Fruit fly (Drosophila melanogaster) whole organism, pupa: Measurements from ENCODE around the gene CG11842.
A peak's percentile ranks its signal among the peaks of the same experiment; 100 is the strongest.

Source experiments
- CG10348 ChIP-seq: fragments of 200-800 bp; sonication (Bioruptor generic); IDR thresholded peaks from 2 replicates; pipeline ENCODE4 v1.3.6; 2022; ENCODE audit warnings: missing biosample characterization, missing genetic modification characterization
- CG12605 ChIP-seq: fragments of 200-800 bp; sonication (Bioruptor generic); IDR thresholded peaks from 2 replicates; pipeline ENCODE4 v1.3.6; 2022; ENCODE audit warnings: missing biosample characterization, missing genetic modification characterization
- CG13204 ChIP-seq: fragments of 200-800 bp; sonication (Bioruptor generic); optimal IDR thresholded peaks from 2 replicates; lab custom pipeline; 2018; ENCODE audit warnings: missing biosample characterization, mild to moderate bottlenecking, missing genetic modification characterization, moderate library complexity
- CG14655 ChIP-seq: fragments of 200-800 bp; sonication (Bioruptor generic); optimal IDR thresholded peaks from 3 replicates; lab custom pipeline; 2017; ENCODE audit warnings: mild to moderate bottlenecking, missing biosample characterization, missing genetic modification reagents, missing genetic modification characterization
- CG15710 ChIP-seq: fragments of 200-800 bp; sonication (Bioruptor generic); optimal IDR thresholded peaks from 2 replicates; lab custom pipeline; 2018; ENCODE audit warnings: missing biosample characterization, mild to moderate bottlenecking, missing genetic modification characterization, moderate library complexity
- CG17806 ChIP-seq: fragments of 200-800 bp; sonication (Bioruptor generic); optimal IDR thresholded peaks from 2 replicates; lab custom pipeline; 2018; ENCODE audit warnings: missing biosample characterization, mild to moderate bottlenecking, missing genetic modification characterization, moderate library complexity
- CG32121 ChIP-seq: fragments of 200-800 bp; sonication (Bioruptor generic); IDR thresholded peaks from 2 replicates; pipeline ENCODE4 v1.3.6; 2022; ENCODE audit warnings: missing biosample characterization, missing genetic modification characterization
- CG34367 ChIP-seq: fragments of 200-800 bp; sonication (Bioruptor generic); optimal IDR thresholded peaks from 2 replicates; lab custom pipeline; 2018; ENCODE audit warnings: missing biosample characterization, mild to moderate bottlenecking, missing genetic modification characterization
- CG4496 ChIP-seq: fragments of 200-800 bp; sonication (Bioruptor generic); IDR thresholded peaks from 3 replicates; pipeline ENCODE4 v1.3.6; 2022; ENCODE audit warnings: missing biosample characterization, missing genetic modification characterization
- CG8159 ChIP-seq: fragments of 200-800 bp; sonication (Bioruptor generic); optimal IDR thresholded peaks from 3 replicates; lab custom pipeline; 2018; ENCODE audit warnings: missing biosample characterization, mild to moderate bottlenecking, missing genetic modification characterization, moderate library complexity
- CG8301 ChIP-seq: fragments of 200-800 bp; sonication (Bioruptor generic); optimal IDR thresholded peaks from 2 replicates; lab custom pipeline; 2018; ENCODE audit warnings: missing biosample characterization, mild to moderate bottlenecking, missing genetic modification characterization
- CG9948 ChIP-seq: fragments of 200-800 bp; sonication (Bioruptor generic); optimal IDR thresholded peaks from 2 replicates; lab custom pipeline; 2018; ENCODE audit warnings: missing biosample characterization, mild to moderate bottlenecking, missing genetic modification characterization, moderate library complexity
- D1 ChIP-seq: fragments of 200-800 bp; sonication (Bioruptor generic); optimal IDR thresholded peaks from 2 replicates; lab custom pipeline; 2018; ENCODE audit warnings: missing biosample characterization, mild to moderate bottlenecking, missing genetic modification characterization, moderate library complexity
- EcR ChIP-seq: fragments of 200-800 bp; sonication (Bioruptor generic); optimal IDR thresholded peaks from 3 replicates; lab custom pipeline; 2019; ENCODE audit warnings: missing biosample characterization, missing genetic modification characterization, mild to moderate bottlenecking, moderate library complexity, missing genetic modification reagents
- Ets98B ChIP-seq: fragments of 200-800 bp; sonication (Bioruptor generic); IDR thresholded peaks from 2 replicates; pipeline ENCODE4 v1.3.6; 2022; ENCODE audit warnings: missing biosample characterization, missing genetic modification characterization
- Pif1A ChIP-seq: fragments of 200-800 bp; sonication (Bioruptor generic); optimal IDR thresholded peaks from 3 replicates; lab custom pipeline; 2016; ENCODE audit warnings: missing biosample characterization, missing genetic modification characterization
- Pif1B ChIP-seq: fragments of 200-800 bp; sonication (Bioruptor generic); optimal IDR thresholded peaks from 3 replicates; lab custom pipeline; 2016; ENCODE audit warnings: missing biosample characterization, missing genetic modification characterization
- Snoo ChIP-seq: fragments of 200-800 bp; sonication (Bioruptor generic); optimal IDR thresholded peaks from 3 replicates; lab custom pipeline; 2017; ENCODE audit warnings: missing biosample characterization, mild to moderate bottlenecking, missing genetic modification characterization, inconsistent platforms
- fd96Ca ChIP-seq: fragments of 200-800 bp; sonication (Bioruptor generic); IDR thresholded peaks from 3 replicates; pipeline ENCODE4 v1.3.6; 2022; ENCODE audit warnings: missing biosample characterization, missing genetic modification characterization
- gl ChIP-seq: fragments of 200-800 bp; sonication (Bioruptor generic); optimal IDR thresholded peaks from 2 replicates; lab custom pipeline; 2018; ENCODE audit warnings: missing biosample characterization, mild to moderate bottlenecking, missing genetic modification characterization
- rn ChIP-seq: fragments of 200-800 bp; sonication (Bioruptor generic); IDR thresholded peaks from 2 replicates; pipeline ENCODE4 v1.3.6; 2022; ENCODE audit warnings: missing biosample characterization, missing genetic modification characterization

CG11842 gene

dm6 chr3R:29063921-29064460 lies 11.5 kb downstream of the CG11842 start:
- TF ChIP-seq CG14655 (no peak), EcR (GFP tag; lab: Kevin White, UChicago) (peak; percentile 96)

dm6 chr3R:29064682-29065100 lies 12.2 kb downstream of the CG11842 start:
- peak; percentile 37 for TF ChIP-seq CG8301 (tag; lab: Kevin White, UChicago)
- TF ChIP-seq EcR (GFP tag; lab: Kevin White, UChicago): peak; percentile 79
- peak; percentile 29 for TF ChIP-seq CG15710 (tag; lab: Kevin White, UChicago)
- no peak for TF ChIP-seq fd96Ca (GFP tag; lab: Robert Waterston, UW)
- TF ChIP-seq gl (tag; lab: Kevin White, UChicago): no peak
- TF ChIP-seq CG32121 (GFP tag; lab: Robert Waterston, UW): no peak
- TF ChIP-seq CG14655: peak; percentile 61
- TF ChIP-seq Snoo (tag; lab: Kevin White, UChicago): peak; percentile 27
- no peak for TF ChIP-seq CG12605 (GFP tag; lab: Robert Waterston, UW)
- TF ChIP-seq Pif1B (GFP tag; lab: Kevin White, UChicago): peak; percentile 29
- no peak for TF ChIP-seq CG4496 (GFP tag; lab: Robert Waterston, UW)
- TF ChIP-seq Ets98B (GFP tag; lab: Robert Waterston, UW): no peak
- no peak for TF ChIP-seq D1 (tag; lab: Kevin White, UChicago)
- TF ChIP-seq CG17806 (tag; lab: Kevin White, UChicago): peak; percentile 40
- TF ChIP-seq CG34367 (tag; lab: Kevin White, UChicago): no peak
- TF ChIP-seq CG13204 (GFP tag; lab: Kevin White, UChicago): peak; percentile 5
- no peak for TF ChIP-seq CG10348 (GFP tag; lab: Robert Waterston, UW)
- no peak for TF ChIP-seq rn
- peak; percentile 52 for TF ChIP-seq Pif1A (GFP tag; lab: Kevin White, UChicago)
- TF ChIP-seq CG9948 (tag; lab: Kevin White, UChicago): peak; percentile 18
- TF ChIP-seq CG8159 (tag; lab: Kevin White, UChicago): peak; percentile 30

- TF ChIP-seq Snoo (tag; lab: Kevin White, UChicago): no peak
Measured at dm6 chr3R:29066285-29066684, 13.8 kb downstream of the CG11842 start.

dm6 chr3R:29067091-29067490 lies 14.6 kb downstream of the CG11842 start:
- no peak for TF ChIP-seq rn
- TF ChIP-seq CG17806 (tag; lab: Kevin White, UChicago): no peak
- no peak for TF ChIP-seq Ets98B (GFP tag; lab: Robert Waterston, UW)
- TF ChIP-seq EcR (GFP tag; lab: Kevin White, UChicago): no peak
- no peak for TF ChIP-seq CG34367 (tag; lab: Kevin White, UChicago)

dm6 chr3R:29068430-29069207 lies 16.1 kb downstream of the CG11842 start:
- TF ChIP-seq CG12605 (GFP tag; lab: Robert Waterston, UW) (0 out of 2 replicates have a peak, but pooled peaks have one; percentile 19), Pif1B (GFP tag; lab: Kevin White, UChicago) (no peak), CG8159 (tag; lab: Kevin White, UChicago) (no peak), CG14655 (peak; percentile 9), Snoo (tag; lab: Kevin White, UChicago) (no peak), Ets98B (GFP tag; lab: Robert Waterston, UW) (peak; percentile 39; the same call in 1 of the 2 replicates), fd96Ca (GFP tag; lab: Robert Waterston, UW) (no peak), CG15710 (tag; lab: Kevin White, UChicago) (peak; percentile 19), gl (tag; lab: Kevin White, UChicago) (no peak), CG13204 (GFP tag; lab: Kevin White, UChicago) (no peak), Pif1A (GFP tag; lab: Kevin White, UChicago) (no peak), CG17806 (tag; lab: Kevin White, UChicago) (no peak), CG9948 (tag; lab: Kevin White, UChicago) (no peak), CG4496 (GFP tag; lab: Robert Waterston, UW) (peak; percentile 60; the same call in 2 of the 3 replicates), D1 (tag; lab: Kevin White, UChicago) (no peak), CG34367 (tag; lab: Kevin White, UChicago) (no peak), CG32121 (GFP tag; lab: Robert Waterston, UW) (peak; percentile 54; the same call in 1 of the 2 replicates), rn (no peak), CG8301 (tag; lab: Kevin White, UChicago) (peak; percentile 13), CG10348 (GFP tag; lab: Robert Waterston, UW) (no peak), EcR (GFP tag; lab: Kevin White, UChicago) (no peak)
